Fruit fly (Drosophila melanogaster): ENCODE results near the gene CG42788.
A peak's percentile ranks its signal among the peaks of the same experiment; 100 is the strongest.

The CG42788 gene

dm6 chr3R:15147038-15147744 is 15.5 kb upstream of the CG42788 start, which contains the start of gene Glys (continued):
- TF ChIP-seq CoRest (tag; optimal IDR thresholded peaks at IDR 0.05) (peak; percentile 5), sr (GFP tag; IDR thresholded peaks at IDR 0.05) (peak; percentile 68; the same call in 2 of the 3 replicates), CG2116 (GFP tag; optimal IDR thresholded peaks at IDR 0.05) (peak; percentile 14), CG17612 (GFP tag; IDR thresholded peaks at IDR 0.05) (no peak), CG13894 (tag; optimal IDR thresholded peaks at IDR 0.05) (peak; percentile 6), Opbp (GFP tag; IDR thresholded peaks at IDR 0.05; ENCODE audit: partially characterized antibody) (peak; percentile 63; the same call in 2 of the 3 replicates), CG17186 (GFP tag; optimal IDR thresholded peaks at IDR 0.05) (peak; percentile 19), dmrt99B (tag; optimal IDR thresholded peaks at IDR 0.05) (no peak), CG7271 (tag; optimal IDR thresholded peaks at IDR 0.05) (peak; percentile 1), Kr (GFP tag; optimal IDR thresholded peaks at IDR 0.05) (peak; percentile 19), esg (GFP tag; conservative IDR thresholded peaks at IDR 0.05) (no peak), CG2678 (tag; optimal IDR thresholded peaks at IDR 0.05) (no peak), ewg (GFP tag; optimal IDR thresholded peaks at IDR 0.05) (peak; percentile 99), CG8944 (GFP tag; optimal IDR thresholded peaks at IDR 0.05) (no peak), CG11696 (GFP tag; IDR thresholded peaks at IDR 0.05) (no peak), Mrtf (GFP tag; IDR thresholded peaks at IDR 0.05) (no peak), bsh (GFP tag; optimal IDR thresholded peaks at IDR 0.05) (peak in 1 of 2 experiments; percentile 78), stwl (tag; optimal IDR thresholded peaks at IDR 0.05) (peak; percentile 42), nerfin-1 (tag; optimal IDR thresholded peaks at IDR 0.05) (no peak), Mad (GFP tag; optimal IDR thresholded peaks at IDR 0.05) (peak; percentile 32), Drgx (GFP tag; IDR thresholded peaks at IDR 0.05) (peak; percentile 69), CG8478 (optimal IDR thresholded peaks at IDR 0.05) (no peak), CG3847 (GFP tag; IDR thresholded peaks at IDR 0.05) (peak; percentile 52), CG9437 (GFP tag; optimal IDR thresholded peaks at IDR 0.05) (no peak), CG14014 (GFP tag; IDR thresholded peaks at IDR 0.05) (no peak), CG8281 (tag; optimal IDR thresholded peaks at IDR 0.05) (no peak), CG17385 (GFP tag; optimal IDR thresholded peaks at IDR 0.05) (peak; percentile 15), CG12299 (tag; optimal IDR thresholded peaks at IDR 0.05) (peak; percentile 34), sens (GFP tag) (peak; percentile 76), CG4328 (GFP tag; optimal IDR thresholded peaks at IDR 0.05) (no peak), vnd (GFP tag; IDR thresholded peaks at IDR 0.05; ENCODE audit: partially characterized antibody) (no peak), Dfd (GFP tag; optimal IDR thresholded peaks at IDR 0.05) (no peak), Sry-δ (GFP tag; optimal IDR thresholded peaks at IDR 0.05) (peak; percentile 40), HmgZ (tag; optimal IDR thresholded peaks at IDR 0.05) (peak; percentile 48), pnt (GFP tag; optimal IDR thresholded peaks at IDR 0.05) (no peak), Six4 (GFP tag; optimal IDR thresholded peaks at IDR 0.05) (no peak), Dbx (GFP tag; IDR thresholded peaks at IDR 0.05) (no peak), CG10979 (tag; optimal IDR thresholded peaks at IDR 0.05) (no peak), Ravus (GFP tag; IDR thresholded peaks at IDR 0.05) (no peak), BtbVII (GFP tag; optimal IDR thresholded peaks at IDR 0.05) (peak; percentile 51), onecut (GFP tag; IDR thresholded peaks at IDR 0.05) (0 out of 2 replicates have a peak, but pooled peaks have one; percentile 18), CG7987 (GFP tag; optimal IDR thresholded peaks at IDR 0.05) (peak; percentile 41), lov (optimal IDR thresholded peaks at IDR 0.05) (no peak), lov (GFP tag; IDR thresholded peaks at IDR 0.05) (0 out of 3 replicates have a peak, but pooled peaks have one; percentile 6), CG2120 (GFP tag; optimal IDR thresholded peaks at IDR 0.05) (peak; percentile 17), CG1603 (tag; optimal IDR thresholded peaks at IDR 0.05) (peak; percentile 55), ci (GFP tag; IDR thresholded peaks at IDR 0.05) (peak; percentile 21; the same call in 1 of the 3 replicates), CG10267 (tag; optimal IDR thresholded peaks at IDR 0.05) (peak; percentile 10), CG9727 (GFP tag; optimal IDR thresholded peaks at IDR 0.05) (peak; percentile 2), CHES-1-like (GFP tag; optimal IDR thresholded peaks at IDR 0.05) (peak; percentile 25)
